Worm (Caenorhabditis elegans): ENCODE results near the gene rsp-5.

rsp-5 gene

DNA sequence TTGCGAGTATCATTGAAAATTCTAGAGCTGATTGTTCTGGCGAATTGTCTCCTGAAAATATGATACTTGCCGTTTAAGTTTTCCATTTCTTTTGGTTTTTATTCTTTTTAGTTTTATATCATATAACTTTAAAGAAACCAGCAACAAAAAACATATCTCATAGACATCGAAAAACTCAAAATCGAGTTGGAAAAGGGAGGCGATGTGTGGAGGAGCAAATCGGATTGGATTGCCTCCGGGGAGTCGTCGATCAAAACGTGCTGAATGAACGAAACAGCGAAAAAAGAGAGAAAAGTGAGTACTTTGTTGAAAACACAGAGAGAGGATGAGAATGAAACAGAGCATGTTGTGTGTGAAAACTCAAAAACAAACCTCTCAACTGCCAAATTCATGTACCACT lies 7.2 kb downstream of the rsp-5 start:
- TF ChIP-seq tbp1 (GFP tag; optimal IDR thresholded peaks at IDR 0.05) (no peak), madf-3 (GFP tag; IDR thresholded peaks at IDR 0.05) (no peak), madf-8 (GFP tag; conservative IDR thresholded peaks at IDR 0.05) (no peak), mcd-1 (GFP tag; IDR thresholded peaks at IDR 0.05) (no peak), aptf-2 (GFP tag; conservative IDR thresholded peaks at IDR 0.05) (no peak), egrh-3 (GFP tag; IDR thresholded peaks at IDR 0.05) (no peak), cebp-1 (GFP tag; IDR thresholded peaks at IDR 0.05) (no peak), cebp-1 (tag; optimal IDR thresholded peaks at IDR 0.05) (no peak), gei-17 (GFP tag; optimal IDR thresholded peaks at IDR 0.05) (no peak), dpff-1 (tag; optimal IDR thresholded peaks at IDR 0.05) (no peak), F52B5.7 (tag; optimal IDR thresholded peaks at IDR 0.05) (no peak), ztf-25 (GFP tag; IDR thresholded peaks at IDR 0.05) (no peak)

DNA sequence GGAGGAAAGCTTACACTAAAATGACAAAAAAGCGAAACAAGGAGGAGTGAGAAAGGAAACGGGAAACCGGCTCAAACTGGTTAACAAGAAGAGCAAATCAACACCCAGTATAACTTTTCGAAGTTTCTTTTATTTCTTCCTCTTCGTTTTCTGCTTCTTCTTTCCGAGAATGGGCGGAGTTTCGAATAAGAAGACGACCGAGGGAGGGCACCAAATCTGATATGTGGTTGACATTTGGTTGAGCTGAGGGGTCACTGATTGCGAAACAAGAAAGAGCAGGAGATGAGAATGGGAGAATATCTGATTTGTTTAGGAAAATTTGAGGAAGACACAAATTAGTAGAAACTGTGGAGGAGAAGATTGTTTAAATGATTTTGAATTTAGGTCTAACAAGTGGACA lies 8.6 kb downstream of the rsp-5 start:
- no peak for TF ChIP-seq madf-10 (tag; optimal IDR thresholded peaks at IDR 0.05)
- no peak for TF ChIP-seq C06A6.2 (GFP tag; conservative IDR thresholded peaks at IDR 0.05)
- TF ChIP-seq attf-3 (GFP tag; conservative IDR thresholded peaks at IDR 0.05) = no peak
- TF ChIP-seq B0019.2 (GFP tag; conservative IDR thresholded peaks at IDR 0.05) = no peak
- no peak for TF ChIP-seq ceh-100 (GFP tag; IDR thresholded peaks at IDR 0.05)
- no peak for TF ChIP-seq ztf-25 (GFP tag; IDR thresholded peaks at IDR 0.05)
- TF ChIP-seq hlh-26 (GFP tag; conservative IDR thresholded peaks at IDR 0.05) = no peak
- TF ChIP-seq chd-7 (tag; optimal IDR thresholded peaks at IDR 0.05) = no peak
- no peak for TF ChIP-seq ceh-40 (GFP tag; IDR thresholded peaks at IDR 0.05)
- TF ChIP-seq sdz-38 (tag; optimal IDR thresholded peaks at IDR 0.05) = no peak
- no peak for TF ChIP-seq T07F8.4 (tag; optimal IDR thresholded peaks at IDR 0.05)
- TF ChIP-seq tlf-1 (GFP tag; optimal IDR thresholded peaks at IDR 0.05) = no peak

DNA sequence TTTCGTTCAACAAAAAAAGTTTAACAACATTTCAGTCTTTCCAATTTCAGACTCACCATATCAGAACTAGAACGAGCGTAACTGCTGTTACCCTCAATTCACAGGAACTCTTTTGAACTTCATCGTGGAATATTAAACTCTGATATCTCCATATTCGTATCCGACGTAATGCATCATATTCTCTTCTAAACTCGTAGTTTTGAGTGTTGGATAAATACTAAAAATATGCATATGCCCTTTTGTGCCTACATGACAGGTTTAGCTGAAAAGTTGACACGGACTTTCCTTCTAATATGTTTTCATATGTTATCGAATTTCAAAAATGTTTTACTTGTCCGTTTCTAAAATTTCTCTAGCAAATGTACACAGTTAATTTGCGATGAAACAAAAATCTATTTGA lies 9.1 kb downstream of the rsp-5 start, which contains the start of gene twk-49:
TSS of gene twk-49 (minus strand) at position 101 of the 400 bp plus-strand sequence.
- TF ChIP-seq ztf-18 (tag; optimal IDR thresholded peaks at IDR 0.05) = no peak

DNA sequence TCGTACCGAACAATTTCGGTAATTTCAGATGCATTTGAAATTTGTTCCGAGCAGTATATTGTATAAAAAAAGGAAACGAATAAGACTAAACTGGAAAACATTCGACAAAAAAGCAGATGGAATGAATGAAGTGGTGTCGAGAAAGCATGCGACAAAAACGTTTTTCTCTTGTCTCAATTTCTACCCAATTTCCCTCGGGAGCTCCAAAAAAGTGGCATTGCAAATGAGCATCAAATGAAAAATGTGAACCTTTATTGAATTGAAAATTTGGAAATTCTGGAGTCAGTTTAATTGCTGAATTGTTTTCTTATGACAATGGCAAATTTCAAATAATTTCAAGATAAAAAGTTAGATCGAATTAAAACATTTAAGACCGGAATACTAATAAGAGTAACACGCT lies 10.2 kb downstream of the rsp-5 start, which contains the start of gene R05G9.5:
TSS of gene R05G9.5 (minus strand) at position 101 of the 400 bp plus-strand sequence.
- TF ChIP-seq K12H6.12 (tag; optimal IDR thresholded peaks at IDR 0.05) (no peak), F52B5.7 (tag; optimal IDR thresholded peaks at IDR 0.05) (no peak), K11D2.4 (GFP tag; IDR thresholded peaks at IDR 0.05) (no peak), Y56A3A.18 (GFP tag; IDR thresholded peaks at IDR 0.05) (no peak), Y53F4B.3 (GFP tag; IDR thresholded peaks at IDR 0.05) (no peak), nhr-90 (tag; optimal IDR thresholded peaks at IDR 0.05) (no peak), lin-54 (GFP tag; optimal IDR thresholded peaks at IDR 0.05) (no peak), D2030.7 (GFP tag; IDR thresholded peaks at IDR 0.05) (no peak), let-607 (tag; optimal IDR thresholded peaks at IDR 0.05) (no peak), mes-4 (tag; optimal IDR thresholded peaks at IDR 0.05) (no peak), ztf-3 (GFP tag; optimal IDR thresholded peaks at IDR 0.05) (no peak), lsy-27 (tag; optimal IDR thresholded peaks at IDR 0.05; ENCODE audit: borderline replicate concordance, insufficient read depth) (no peak), akir-1 (GFP tag; optimal IDR thresholded peaks at IDR 0.05) (no peak)
